Fruit fly (Drosophila melanogaster): ENCODE results near the gene xit.
A peak's percentile ranks its signal among the peaks of the same experiment; 100 is the strongest.

The xit gene

dm6 chrX:6856332-6856995, 35.6 kb downstream of the xit start (continued):
- TF ChIP-seq E2f1 (GFP tag; IDR thresholded peaks at IDR 0.05) (peak; percentile 59; the same call in 1 of the 2 replicates), CG5953 (GFP tag; IDR thresholded peaks at IDR 0.05) (peak; percentile 59), hbn (GFP tag; IDR thresholded peaks at IDR 0.05; ENCODE audit: partially characterized antibody) (no peak), Atf-2 (GFP tag; optimal IDR thresholded peaks at IDR 0.05) (no peak), her (GFP tag; optimal IDR thresholded peaks at IDR 0.05) (no peak), Asciz (GFP tag; optimal IDR thresholded peaks at IDR 0.05) (peak; percentile 73), CG10274 (GFP tag; optimal IDR thresholded peaks at IDR 0.05) (peak; percentile 28), cwo (GFP tag; optimal IDR thresholded peaks at IDR 0.05) (peak; percentile 41), nerfin-1 (tag; optimal IDR thresholded peaks at IDR 0.05) (peak; percentile 2), CG13775 (GFP tag; optimal IDR thresholded peaks at IDR 0.05) (peak; percentile 51), Med (GFP tag) (peak; percentile 79), dm (GFP tag; optimal IDR thresholded peaks at IDR 0.05) (no peak), CkIIα-i1 (GFP tag; IDR thresholded peaks at IDR 0.05) (no peak), CG1529 (GFP tag; optimal IDR thresholded peaks at IDR 0.05) (peak; percentile 33), Atf3 (GFP tag; optimal IDR thresholded peaks at IDR 0.05) (no peak), CG2120 (GFP tag; optimal IDR thresholded peaks at IDR 0.05) (peak; percentile 55), CG17385 (GFP tag; optimal IDR thresholded peaks at IDR 0.05) (peak; percentile 76), Gsc (GFP tag; IDR thresholded peaks at IDR 0.05) (no peak), GATAe (GFP tag; conservative IDR thresholded peaks at IDR 0.05) (peak; percentile 19; the same call in 1 of the 2 replicates), shn (GFP tag; optimal IDR thresholded peaks at IDR 0.05) (no peak), esg (GFP tag; conservative IDR thresholded peaks at IDR 0.05) (peak; percentile 70), CG12219 (GFP tag; optimal IDR thresholded peaks at IDR 0.05) (peak; percentile 47), eyg (GFP tag; optimal IDR thresholded peaks at IDR 0.05) (no peak), maf-S (GFP tag; optimal IDR thresholded peaks at IDR 0.05) (no peak), CG3838 (GFP tag; optimal IDR thresholded peaks at IDR 0.05) (no peak), Sry-δ (GFP tag; optimal IDR thresholded peaks at IDR 0.05) (no peak), CG43689 (GFP tag; IDR thresholded peaks at IDR 0.05) (no peak; the same call in 1 of the 2 replicates), Doc2 (GFP tag; IDR thresholded peaks at IDR 0.05) (no peak), NC2β (GFP tag; optimal IDR thresholded peaks at IDR 0.05) (no peak), ranshi (GFP tag; IDR thresholded peaks at IDR 0.05) (peak; percentile 71), lab (GFP tag; optimal IDR thresholded peaks at IDR 0.05) (peak; percentile 82), CG17361 (GFP tag; IDR thresholded peaks at IDR 0.05) (peak; percentile 72), otp (GFP tag; IDR thresholded peaks at IDR 0.05) (0 out of 3 replicates have a peak, but pooled peaks have one; percentile 25), Hmr (GFP tag; optimal IDR thresholded peaks at IDR 0.05) (peak; percentile 82), CG9932 (GFP tag; IDR thresholded peaks at IDR 0.05) (peak; percentile 67), CG17568 (GFP tag; optimal IDR thresholded peaks at IDR 0.05) (peak; percentile 47), klu (GFP tag; IDR thresholded peaks at IDR 0.05) (peak; percentile 50; the same call in 1 of the 2 replicates), chinmo (GFP tag; IDR thresholded peaks at IDR 0.05; ENCODE audit: partially characterized antibody) (no peak), ind (GFP tag; optimal IDR thresholded peaks at IDR 0.05) (peak; percentile 65), schlank (tag; optimal IDR thresholded peaks at IDR 0.05) (no peak), Hr78 (GFP tag; optimal IDR thresholded peaks at IDR 0.05) (no peak), CG10267 (tag; optimal IDR thresholded peaks at IDR 0.05) (peak; percentile 59), Sry-β (GFP tag; optimal IDR thresholded peaks at IDR 0.05) (no peak), CG10366 (GFP tag; IDR thresholded peaks at IDR 0.05) (peak; percentile 63), Ets65A (GFP tag) (peak; percentile 35), CG7928 (GFP tag; optimal IDR thresholded peaks at IDR 0.05) (no peak), Adf1 (GFP tag; IDR thresholded peaks at IDR 0.05) (no peak), HmgD (GFP tag; optimal IDR thresholded peaks at IDR 0.05) (no peak), oc (tag; optimal IDR thresholded peaks at IDR 0.05) (peak; percentile 61), disco-r (GFP tag; optimal IDR thresholded peaks at IDR 0.05) (no peak)
